Fruit fly (Drosophila melanogaster): Measurements from ENCODE around the gene comm3.
A peak's percentile ranks its signal among the peaks of the same experiment; 100 is the strongest.

comm3 gene

dm6 chr3L:15590803-15591597, 56.6 kb downstream of the comm3 start (continued):
- TF ChIP-seq CG11695 (GFP tag; IDR thresholded peaks at IDR 0.05) (no peak), dm (GFP tag; optimal IDR thresholded peaks at IDR 0.05) (no peak), Nf-YB (GFP tag; optimal IDR thresholded peaks at IDR 0.05) (no peak), CG14860 (GFP tag; IDR thresholded peaks at IDR 0.05; ENCODE audit: partially characterized antibody) (no peak), CG17829 (tag; optimal IDR thresholded peaks at IDR 0.05) (no peak), CG12155 (GFP tag; optimal IDR thresholded peaks at IDR 0.05) (peak; percentile 4), hth (optimal IDR thresholded peaks at IDR 0.05) (no peak), hkb (optimal IDR thresholded peaks at IDR 0.05) (no peak), hkb (GFP tag; IDR thresholded peaks at IDR 0.05) (no peak), ac (GFP tag; optimal IDR thresholded peaks at IDR 0.05) (no peak), pita (GFP tag; optimal IDR thresholded peaks at IDR 0.05) (no peak), fu2 (GFP tag; optimal IDR thresholded peaks at IDR 0.05) (no peak), Fer1 (GFP tag; optimal IDR thresholded peaks at IDR 0.05) (peak; percentile 28), CG8089 (GFP tag; optimal IDR thresholded peaks at IDR 0.05) (no peak), eve (GFP tag; optimal IDR thresholded peaks at IDR 0.05) (no peak), CG3163 (GFP tag; optimal IDR thresholded peaks at IDR 0.05) (no peak), knrl (GFP tag; IDR thresholded peaks at IDR 0.05; ENCODE audit: partially characterized antibody) (no peak), Eip74EF (GFP tag; optimal IDR thresholded peaks at IDR 0.05) (no peak), CG16863 (GFP tag; optimal IDR thresholded peaks at IDR 0.05) (no peak), pzg (GFP tag; optimal IDR thresholded peaks at IDR 0.05) (no peak), CG4730 (GFP tag; IDR thresholded peaks at IDR 0.05) (no peak), CG9797 (GFP tag; optimal IDR thresholded peaks at IDR 0.05) (no peak), Myb (GFP tag; optimal IDR thresholded peaks at IDR 0.05) (no peak), CG2889 (GFP tag; IDR thresholded peaks at IDR 0.05) (no peak), bab2 (GFP tag; optimal IDR thresholded peaks at IDR 0.05) (peak; percentile 25), CG2129 (GFP tag; IDR thresholded peaks at IDR 0.05; ENCODE audit: partially characterized antibody) (no peak), CG17361 (GFP tag; IDR thresholded peaks at IDR 0.05) (no peak), p53 (GFP tag; optimal IDR thresholded peaks at IDR 0.05) (no peak), CG9437 (GFP tag; optimal IDR thresholded peaks at IDR 0.05) (no peak), CG2712 (tag; optimal IDR thresholded peaks at IDR 0.05) (no peak), CG4820 (GFP tag; optimal IDR thresholded peaks at IDR 0.05) (no peak), bigmax (GFP tag; optimal IDR thresholded peaks at IDR 0.05) (no peak), chif (GFP tag; optimal IDR thresholded peaks at IDR 0.05) (no peak), oc (tag; optimal IDR thresholded peaks at IDR 0.05) (no peak), CG12219 (GFP tag; optimal IDR thresholded peaks at IDR 0.05) (peak; percentile 4), her (GFP tag; optimal IDR thresholded peaks at IDR 0.05) (peak; percentile 11), Xrp1 (GFP tag; IDR thresholded peaks at IDR 0.05) (peak; percentile 32; the same call in 1 of the 2 replicates), CG30431 (GFP tag; optimal IDR thresholded peaks at IDR 0.05) (no peak), gfzf (GFP tag; optimal IDR thresholded peaks at IDR 0.05) (no peak), ttk (GFP tag; IDR thresholded peaks at IDR 0.05) (no peak), CG17912 (GFP tag; optimal IDR thresholded peaks at IDR 0.05) (no peak), CG5953 (GFP tag; IDR thresholded peaks at IDR 0.05) (no peak), zfh1 (GFP tag; IDR thresholded peaks at IDR 0.05) (no peak), tio (GFP tag; optimal IDR thresholded peaks at IDR 0.05) (no peak), vvl (GFP tag; IDR thresholded peaks at IDR 0.05) (0 out of 2 replicates have a peak, but pooled peaks have one; percentile 15), Deaf1 (tag; optimal IDR thresholded peaks at IDR 0.05) (no peak), HLH4C (GFP tag; IDR thresholded peaks at IDR 0.05; ENCODE audit: partially characterized antibody) (no peak), lmd (GFP tag; IDR thresholded peaks at IDR 0.05) (no peak), jumu (GFP tag; optimal IDR thresholded peaks at IDR 0.05) (no peak), CG32767 (GFP tag; IDR thresholded peaks at IDR 0.05) (no peak), CG7963 (GFP tag; IDR thresholded peaks at IDR 0.05; ENCODE audit: partially characterized antibody) (no peak)
